Fruit fly (Drosophila melanogaster) whole organism, embryonic: Measurements from ENCODE around the gene CG10562.

Source experiments
- CG13775 ChIP-seq: fragments of 200-800 bp; sonication (Bioruptor generic); optimal IDR thresholded peaks from 3 replicates; lab custom pipeline; 2017; ENCODE audit warnings: missing biosample characterization, mild to moderate bottlenecking, missing genetic modification characterization
- CG14441 ChIP-seq: fragments of 200-800 bp; sonication (Bioruptor generic); IDR thresholded peaks from 2 replicates; pipeline ENCODE4 v1.3.6; 2022; ENCODE audit warnings: missing biosample characterization, missing genetic modification characterization
- CG14710 ChIP-seq: fragments of 200-800 bp; sonication (Bioruptor generic); optimal IDR thresholded peaks from 3 replicates; lab custom pipeline; 2019; ENCODE audit warnings: missing biosample characterization, mild to moderate bottlenecking, missing genetic modification characterization, moderate library complexity
- CG15011 ChIP-seq: fragments of 200-800 bp; sonication (Bioruptor generic); optimal IDR thresholded peaks from 3 replicates; lab custom pipeline; 2018; ENCODE audit warnings: missing biosample characterization, mild to moderate bottlenecking, missing genetic modification characterization
- CG16815 ChIP-seq: fragments of 200-800 bp; sonication (Bioruptor generic); optimal IDR thresholded peaks from 3 replicates; lab custom pipeline; 2017; ENCODE audit warnings: missing biosample characterization, mild to moderate bottlenecking, missing genetic modification characterization
- CG17385 ChIP-seq: fragments of 200-800 bp; sonication (Bioruptor generic); optimal IDR thresholded peaks from 3 replicates; lab custom pipeline; 2018; ENCODE audit warnings: missing biosample characterization, mild to moderate bottlenecking, missing genetic modification characterization
- CG17568 ChIP-seq: fragments of 200-800 bp; sonication (Bioruptor generic); optimal IDR thresholded peaks from 2 replicates; lab custom pipeline; 2018; ENCODE audit warnings: missing biosample characterization, mild to moderate bottlenecking, missing genetic modification characterization, moderate library complexity
- CG2712 ChIP-seq: fragments of 200-800 bp; optimal IDR thresholded peaks from 3 replicates; lab custom pipeline; 2019; ENCODE audit warnings: missing biosample characterization, mild to moderate bottlenecking, missing genetic modification characterization, moderate library complexity
- CG31365 ChIP-seq: fragments of 200-800 bp; sonication (Bioruptor generic); optimal IDR thresholded peaks from 2 replicates; lab custom pipeline; 2018; ENCODE audit warnings: missing biosample characterization, mild to moderate bottlenecking, missing genetic modification characterization
- CG34422 ChIP-seq: fragments of 200-800 bp; sonication (Bioruptor generic); IDR thresholded peaks from 3 replicates; pipeline ENCODE4 v1.3.6; 2022; ENCODE audit warnings: missing biosample characterization, missing genetic modification characterization
- CG4854 ChIP-seq: fragments of 200-800 bp; sonication (Bioruptor generic); optimal IDR thresholded peaks from 2 replicates; lab custom pipeline; 2016; ENCODE audit warnings: missing biosample characterization, missing genetic modification characterization, inconsistent platforms
- CG5245 ChIP-seq: fragments of 200-800 bp; sonication (Bioruptor generic); optimal IDR thresholded peaks from 3 replicates; lab custom pipeline; 2016; ENCODE audit warnings: missing biosample characterization, missing genetic modification characterization
- CG5953 ChIP-seq: fragments of 200-800 bp; sonication (Bioruptor generic); IDR thresholded peaks from 2 replicates; pipeline ENCODE4 v1.3.6; 2022; ENCODE audit warnings: missing biosample characterization, missing genetic modification characterization
- CG6654 ChIP-seq: fragments of 200-800 bp; sonication (Bioruptor generic); optimal IDR thresholded peaks from 2 replicates; lab custom pipeline; 2017; ENCODE audit warnings: missing biosample characterization, mild to moderate bottlenecking, missing genetic modification characterization
- CG6854 ChIP-seq: fragments of 200-800 bp; sonication (Bioruptor generic); optimal IDR thresholded peaks from 3 replicates; lab custom pipeline; 2017; ENCODE audit warnings: missing biosample characterization, mild to moderate bottlenecking, missing genetic modification characterization
- CG7271 ChIP-seq: fragments of 200-800 bp; sonication (Bioruptor generic); optimal IDR thresholded peaks from 2 replicates; lab custom pipeline; 2018; ENCODE audit warnings: missing biosample characterization, mild to moderate bottlenecking, missing genetic modification characterization, moderate library complexity
- CG7556 ChIP-seq: fragments of 200-800 bp; sonication (Bioruptor generic); optimal IDR thresholded peaks from 2 replicates; lab custom pipeline; 2017; ENCODE audit warnings: missing biosample characterization, mild to moderate bottlenecking, missing genetic modification characterization
- CG7928 ChIP-seq: fragments of 200-800 bp; sonication (Bioruptor generic); optimal IDR thresholded peaks from 2 replicates; lab custom pipeline; 2017; ENCODE audit warnings: missing biosample characterization, mild to moderate bottlenecking, missing genetic modification characterization
- CG8281 ChIP-seq: fragments of 200-800 bp; sonication (Bioruptor generic); optimal IDR thresholded peaks from 2 replicates; lab custom pipeline; 2018; ENCODE audit warnings: missing biosample characterization, mild to moderate bottlenecking, missing genetic modification characterization, moderate library complexity
- CG9437 ChIP-seq: fragments of 200-800 bp; sonication (Bioruptor generic); optimal IDR thresholded peaks from 2 replicates; lab custom pipeline; 2018; ENCODE audit warnings: missing biosample characterization, mild to moderate bottlenecking, missing genetic modification characterization
- CG9817 ChIP-seq: fragments of 200-800 bp; sonication (Bioruptor generic); optimal IDR thresholded peaks from 2 replicates; lab custom pipeline; 2018; ENCODE audit warnings: missing biosample characterization, mild to moderate bottlenecking, missing genetic modification characterization, moderate library complexity
- CTCF ChIP-seq: fragments of 200-800 bp; sonication (Bioruptor generic); optimal IDR thresholded peaks from 2 replicates; lab custom pipeline; 2017; ENCODE audit warnings: missing biosample characterization, mild to moderate bottlenecking, missing genetic modification characterization, moderate library complexity
- CkIIα-i1 ChIP-seq: fragments of 200-800 bp; sonication (Bioruptor generic); IDR thresholded peaks from 2 replicates; pipeline ENCODE4 v1.3.6; 2022; ENCODE audit warnings: missing biosample characterization, missing genetic modification characterization
- Dek ChIP-seq: fragments of 200-800 bp; sonication (Bioruptor generic); optimal IDR thresholded peaks from 3 replicates; lab custom pipeline; 2019; ENCODE audit warnings: missing biosample characterization, mild to moderate bottlenecking, missing genetic modification characterization, moderate library complexity
- Hand ChIP-seq: fragments of 200-800 bp; sonication (Bioruptor generic); optimal IDR thresholded peaks from 2 replicates; lab custom pipeline; 2017; ENCODE audit warnings: mild to moderate bottlenecking, missing biosample characterization, missing genetic modification reagents, missing genetic modification characterization
- Hey ChIP-seq: fragments of 200-800 bp; sonication (Bioruptor generic); optimal IDR thresholded peaks from 3 replicates; lab custom pipeline; 2018; ENCODE audit warnings: missing biosample characterization, mild to moderate bottlenecking, missing genetic modification characterization
- Lim3 ChIP-seq: fragments of 200-800 bp; sonication (Bioruptor generic); IDR thresholded peaks from 2 replicates; pipeline ENCODE4 v1.3.6; 2022; ENCODE audit warnings: missing biosample characterization, missing genetic modification characterization
- MESR4 ChIP-seq: fragments of 200-800 bp; sonication (Bioruptor generic); optimal IDR thresholded peaks from 2 replicates; lab custom pipeline; 2018; ENCODE audit warnings: missing biosample characterization, mild to moderate bottlenecking, missing genetic modification characterization, moderate library complexity
- Med ChIP-seq: fragments of 200-800 bp; sonication (Bioruptor generic); peaks from one replicate; lab custom pipeline; 2016; ENCODE audit warnings: missing biosample characterization, missing genetic modification characterization, mild to moderate bottlenecking, inconsistent platforms, moderate library complexity
- Nf-YB ChIP-seq: fragments of 200-800 bp; sonication (Bioruptor generic); optimal IDR thresholded peaks from 3 replicates; lab custom pipeline; 2019; ENCODE audit warnings: missing biosample characterization, mild to moderate bottlenecking, missing genetic modification characterization, moderate library complexity
- Oli ChIP-seq: fragments of 200-800 bp; sonication (Bioruptor generic); optimal IDR thresholded peaks from 2 replicates; lab custom pipeline; 2018; ENCODE audit warnings: missing biosample characterization, mild to moderate bottlenecking, missing genetic modification characterization, moderate library complexity
- Six4 ChIP-seq: fragments of 200-800 bp; sonication (Bioruptor generic); optimal IDR thresholded peaks from 2 replicates; lab custom pipeline; 2016; ENCODE audit warnings: missing biosample characterization, missing genetic modification characterization
- Tbp ChIP-seq: fragments of >200 bp; optimal IDR thresholded peaks from 2 replicates; lab custom pipeline; 2018; ENCODE audit warnings: missing biosample characterization, missing genetic modification characterization
- Vsx1 ChIP-seq: fragments of 200-800 bp; sonication (Bioruptor generic); optimal IDR thresholded peaks from 2 replicates; lab custom pipeline; 2017; ENCODE audit warnings: missing biosample characterization, mild to moderate bottlenecking, missing genetic modification characterization, missing genetic modification reagents
- Xbp1 ChIP-seq: fragments of 200-800 bp; sonication (Bioruptor generic); optimal IDR thresholded peaks from 3 replicates; lab custom pipeline; 2016; ENCODE audit warnings: missing biosample characterization, mild to moderate bottlenecking, missing genetic modification characterization
- Xrp1 ChIP-seq: fragments of 200-800 bp; sonication (Bioruptor generic); IDR thresholded peaks from 2 replicates; pipeline ENCODE4 v1.3.6; 2022; ENCODE audit warnings: missing biosample characterization, missing genetic modification characterization
- bbx ChIP-seq: fragments of 200-800 bp; sonication (Bioruptor generic); IDR thresholded peaks from 2 replicates; pipeline ENCODE4 v1.3.6; 2022; ENCODE audit warnings: missing biosample characterization, missing genetic modification characterization; ENCODE audit not compliant: partially characterized antibody
- emc ChIP-seq: fragments of 200-800 bp; sonication (Bioruptor generic); optimal IDR thresholded peaks from 2 replicates; lab custom pipeline; 2016; ENCODE audit warnings: missing biosample characterization, missing genetic modification characterization
- ewg ChIP-seq: fragments of 200-800 bp; sonication (Bioruptor generic); optimal IDR thresholded peaks from 3 replicates; lab custom pipeline; 2017; ENCODE audit warnings: mild to moderate bottlenecking, missing biosample characterization, missing genetic modification reagents, missing genetic modification characterization
- fd3F ChIP-seq: fragments of 200-800 bp; sonication (Bioruptor generic); optimal IDR thresholded peaks from 2 replicates; lab custom pipeline; 2018; ENCODE audit warnings: missing biosample characterization, mild to moderate bottlenecking, missing genetic modification characterization, moderate library complexity
- gcm2 ChIP-seq: fragments of 200-800 bp; sonication (Bioruptor generic); optimal IDR thresholded peaks from 2 replicates; lab custom pipeline; 2016; ENCODE audit warnings: missing biosample characterization, missing genetic modification characterization
- gfzf ChIP-seq: fragments of 200-800 bp; sonication (Bioruptor generic); optimal IDR thresholded peaks from 2 replicates; lab custom pipeline; 2016; ENCODE audit warnings: missing biosample characterization, mild to moderate bottlenecking, missing genetic modification characterization, moderate library complexity
- grn ChIP-seq: fragments of 200-800 bp; sonication (Bioruptor generic); optimal IDR thresholded peaks from 3 replicates; lab custom pipeline; 2017; ENCODE audit warnings: missing biosample characterization, missing genetic modification characterization
- hbn ChIP-seq: fragments of 200-800 bp; sonication (Bioruptor generic); IDR thresholded peaks from 2 replicates; pipeline ENCODE4 v1.3.6; 2022; ENCODE audit warnings: missing biosample characterization, missing genetic modification characterization; ENCODE audit not compliant: partially characterized antibody
- nmo ChIP-seq: fragments of 200-800 bp; sonication (Bioruptor generic); optimal IDR thresholded peaks from 2 replicates; lab custom pipeline; 2018; ENCODE audit warnings: missing biosample characterization, mild to moderate bottlenecking, missing genetic modification characterization, moderate library complexity
- nom ChIP-seq: fragments of 200-800 bp; sonication (Bioruptor generic); optimal IDR thresholded peaks from 2 replicates; lab custom pipeline; 2017; ENCODE audit warnings: missing biosample characterization, missing genetic modification characterization, mild to moderate bottlenecking, moderate library complexity, missing genetic modification reagents
- slp2 ChIP-seq: fragments of 200-800 bp; sonication (Bioruptor generic); optimal IDR thresholded peaks from 2 replicates; lab custom pipeline; 2016; ENCODE audit warnings: missing biosample characterization, missing genetic modification characterization
- so ChIP-seq: fragments of 200-800 bp; sonication (Bioruptor generic); IDR thresholded peaks from 3 replicates; pipeline ENCODE4 v1.3.6; 2022; ENCODE audit warnings: missing biosample characterization, missing genetic modification characterization
- sob ChIP-seq: fragments of 200-800 bp; sonication (Bioruptor generic); IDR thresholded peaks from 2 replicates; pipeline ENCODE4 v1.3.6; 2022; ENCODE audit warnings: missing biosample characterization, missing genetic modification characterization
- trh ChIP-seq: fragments of 200-800 bp; sonication (Bioruptor generic); optimal IDR thresholded peaks from 2 replicates; lab custom pipeline; 2016; ENCODE audit warnings: missing biosample characterization, missing genetic modification characterization
- unc-4 ChIP-seq: fragments of 200-800 bp; sonication (Bioruptor generic); IDR thresholded peaks from 2 replicates; pipeline ENCODE4 v1.3.6; 2022; ENCODE audit warnings: missing biosample characterization, missing genetic modification characterization; ENCODE audit not compliant: partially characterized antibody
- vvl ChIP-seq: fragments of 200-800 bp; sonication (Bioruptor generic); IDR thresholded peaks from 2 replicates; pipeline ENCODE4 v1.3.6; 2022; ENCODE audit warnings: missing biosample characterization, missing genetic modification characterization

The CG10562 gene

DNA sequence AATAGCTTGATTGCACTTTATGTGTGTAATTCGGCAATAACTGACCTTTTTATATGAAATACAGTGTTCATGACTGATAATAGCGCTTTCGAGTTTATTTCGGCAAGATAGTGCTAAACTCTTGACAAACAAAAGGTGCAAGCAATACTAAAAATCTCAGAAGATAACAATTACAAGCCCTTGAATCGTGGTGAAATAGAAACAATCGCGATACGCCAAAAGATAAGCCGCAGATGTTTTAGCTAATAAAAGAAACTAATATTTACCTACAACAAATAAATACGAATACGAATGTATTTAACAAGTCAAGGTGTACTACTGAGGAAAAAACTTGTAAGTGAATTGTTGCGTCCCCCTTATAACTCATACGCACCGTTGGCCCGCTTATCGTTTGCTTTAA is 47.3 kb downstream of the CG10562 start (continued):
- TF ChIP-seq ewg (GFP tag; lab: Kevin White, UChicago) (no peak), CG34422 (GFP tag; lab: Robert Waterston, UW) (no peak), Xbp1 (GFP tag; lab: Kevin White, UChicago) (no peak), Oli (no peak), so (GFP tag; lab: Robert Waterston, UW) (no peak), CG7271 (tag; lab: Kevin White, UChicago) (no peak), CG13775 (GFP tag; lab: Kevin White, UChicago) (no peak), grn (peak; percentile 19), CG9437 (GFP tag; lab: Kevin White, UChicago) (no peak), CG17568 (GFP tag; lab: Kevin White, UChicago) (peak; percentile 58), emc (GFP tag; lab: Kevin White, UChicago) (no peak), CG8281 (tag; lab: Kevin White, UChicago) (no peak), CG15011 (GFP tag; lab: Kevin White, UChicago) (no peak), Med (GFP tag; lab: Kevin White, UChicago) (peak; percentile 67), fd3F (GFP tag; lab: Kevin White, UChicago) (peak; percentile 50), nom (GFP tag; lab: Kevin White, UChicago) (no peak), unc-4 (GFP tag; lab: Robert Waterston, UW) (no peak), CG5953 (no peak), CG6854 (GFP tag; lab: Kevin White, UChicago) (no peak), CkIIα-i1 (GFP tag; lab: Robert Waterston, UW) (no peak), CG7928 (no peak), Hand (GFP tag; lab: Kevin White, UChicago) (peak; percentile 52), Vsx1 (GFP tag; lab: Kevin White, UChicago) (no peak), slp2 (GFP tag; lab: Kevin White, UChicago) (no peak), Hey (tag; lab: Kevin White, UChicago) (no peak), CG4854 (GFP tag; lab: Kevin White, UChicago) (no peak), vvl (GFP tag; lab: Robert Waterston, UW) (no peak), hbn (GFP tag; lab: Robert Waterston, UW) (no peak), CG17385 (GFP tag; lab: Kevin White, UChicago) (peak; percentile 22), CG14441 (GFP tag; lab: Robert Waterston, UW) (no peak; the same call in 1 of the 2 replicates), trh (GFP tag; lab: Kevin White, UChicago) (no peak), Six4 (GFP tag; lab: Kevin White, UChicago) (no peak), CG16815 (GFP tag; lab: Kevin White, UChicago) (no peak), bbx (GFP tag; lab: Robert Waterston, UW) (no peak), CG7556 (GFP tag; lab: Kevin White, UChicago) (no peak), gcm2 (GFP tag; lab: Kevin White, UChicago) (no peak), Lim3 (GFP tag; lab: Robert Waterston, UW) (no peak), nmo (no peak), Tbp (GFP tag; lab: Kevin White, UChicago) (no peak), Dek (tag; lab: Kevin White, UChicago) (peak; percentile 38), Nf-YB (no peak), sob (GFP tag; lab: Robert Waterston, UW) (no peak; the same call in 1 of the 2 replicates), gfzf (GFP tag; lab: Kevin White, UChicago) (no peak), CTCF (GFP tag; lab: Kevin White, UChicago) (no peak), CG6654 (GFP tag; lab: Kevin White, UChicago) (no peak), MESR4 (GFP tag; lab: Kevin White, UChicago) (no peak), CG5245 (GFP tag; lab: Kevin White, UChicago) (no peak), CG31365 (tag; lab: Kevin White, UChicago) (peak; percentile 10), CG2712 (tag; lab: Kevin White, UChicago) (no peak), CG14710 (tag; lab: Kevin White, UChicago) (no peak), Xrp1 (no peak), CG9817 (tag; lab: Kevin White, UChicago) (peak; percentile 26)
